Fruit fly (Drosophila melanogaster): ENCODE data around the gene CG6204.

CG6204 gene

DNA sequence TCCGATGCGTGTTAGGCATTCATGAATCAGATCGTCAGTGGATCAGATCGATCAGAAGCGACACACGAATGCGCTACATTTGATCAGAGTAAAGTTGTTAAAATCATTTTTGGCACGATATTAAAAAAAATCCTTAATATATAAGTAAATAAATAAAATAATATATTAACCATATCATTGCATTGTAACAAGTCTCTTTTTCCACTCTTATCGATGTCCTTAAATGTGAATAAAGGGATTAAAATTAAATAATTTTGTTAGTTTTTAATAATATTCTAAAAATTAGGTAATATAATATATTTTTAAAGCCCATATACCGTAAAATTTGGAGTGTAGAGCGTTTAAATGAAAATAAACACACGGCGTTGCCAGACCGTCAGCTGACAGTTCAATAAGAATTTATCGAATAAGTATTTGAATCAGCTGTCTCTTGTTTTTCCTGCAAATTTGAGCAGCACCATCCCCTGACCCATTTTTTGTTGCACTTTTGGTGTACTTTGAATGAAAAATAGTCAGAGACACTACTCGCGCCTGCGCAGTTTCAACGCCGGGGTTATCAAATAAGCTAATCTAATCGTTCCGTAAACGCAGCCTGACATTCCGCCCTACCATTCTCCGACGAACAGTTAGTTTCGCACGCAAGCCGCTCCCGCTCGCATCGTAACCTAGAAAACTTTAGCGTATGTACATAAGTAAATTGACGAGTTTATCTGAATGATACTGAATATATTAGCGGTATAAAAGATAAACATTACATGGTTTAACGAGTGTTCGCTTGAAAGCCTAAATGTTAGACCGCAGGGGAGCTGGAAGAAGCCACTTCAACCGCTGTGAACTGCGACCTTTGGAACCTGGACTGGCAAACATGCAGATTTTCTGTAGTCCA lies 41.5 kb upstream of the CG6204 start, which contains the start of the genes p38a and CG6178 (continued):
- TF ChIP-seq CG8388 (GFP tag; optimal IDR thresholded peaks at IDR 0.05) = peak; percentile 97
- TF ChIP-seq CG6175 (GFP tag; IDR thresholded peaks at IDR 0.05) = peak; percentile 91
- TF ChIP-seq CG3407 (GFP tag; optimal IDR thresholded peaks at IDR 0.05) = peak; percentile 90
- peak; percentile 97 for TF ChIP-seq HLH3B (GFP tag; IDR thresholded peaks at IDR 0.05)
- no peak for TF ChIP-seq vnd (GFP tag; IDR thresholded peaks at IDR 0.05; ENCODE audit: partially characterized antibody)
- no peak for TF ChIP-seq prd (optimal IDR thresholded peaks at IDR 0.05)
- peak; percentile 97 for TF ChIP-seq prd (GFP tag; IDR thresholded peaks at IDR 0.05)
- TF ChIP-seq CG32532 (GFP tag; IDR thresholded peaks at IDR 0.05) = peak; percentile 98
- peak in 1 of 3 experiments; percentile 94 for TF ChIP-seq lola (GFP tag; optimal IDR thresholded peaks at IDR 0.05)
- TF ChIP-seq CG1024 (GFP tag; IDR thresholded peaks at IDR 0.05) = peak; percentile 83
- TF ChIP-seq CG31388 (GFP tag; optimal IDR thresholded peaks at IDR 0.05) = peak; percentile 63
- peak; percentile 98 for TF ChIP-seq CG12391 (tag; optimal IDR thresholded peaks at IDR 0.05)
- peak; percentile 82 for TF ChIP-seq CG5245 (GFP tag; optimal IDR thresholded peaks at IDR 0.05)
- peak; percentile 86 for TF ChIP-seq zfh2 (GFP tag; optimal IDR thresholded peaks at IDR 0.05)
- TF ChIP-seq Dfd (GFP tag; optimal IDR thresholded peaks at IDR 0.05) = no peak
- peak; percentile 65; the same call in 1 of the 2 replicates for TF ChIP-seq chm (GFP tag; IDR thresholded peaks at IDR 0.05)
- TF ChIP-seq bab2 (GFP tag; optimal IDR thresholded peaks at IDR 0.05) = peak; percentile 69
- no peak for TF ChIP-seq CG14860 (GFP tag; IDR thresholded peaks at IDR 0.05; ENCODE audit: partially characterized antibody)
- TF ChIP-seq luna (GFP tag; optimal IDR thresholded peaks at IDR 0.05) = no peak
- peak; percentile 98 for TF ChIP-seq lmd (GFP tag; IDR thresholded peaks at IDR 0.05)
- TF ChIP-seq trh (GFP tag; optimal IDR thresholded peaks at IDR 0.05) = peak; percentile 84
- TF ChIP-seq grau (tag; optimal IDR thresholded peaks at IDR 0.05) = peak; percentile 98
- peak; percentile 94 for TF ChIP-seq Ets65A (GFP tag)
- TF ChIP-seq tgo (GFP tag; IDR thresholded peaks at IDR 0.05) = peak; percentile 98
- peak; percentile 7 for TF ChIP-seq CG9797 (GFP tag; optimal IDR thresholded peaks at IDR 0.05)
- TF ChIP-seq CG10366 (GFP tag; IDR thresholded peaks at IDR 0.05) = peak; percentile 96
- peak; percentile 86 for TF ChIP-seq gt (GFP tag; IDR thresholded peaks at IDR 0.05)
- no peak for TF ChIP-seq yki (optimal IDR thresholded peaks at IDR 0.05)
- peak; percentile 63; the same call in 1 of the 2 replicates for TF ChIP-seq aop (GFP tag; IDR thresholded peaks at IDR 0.05)
- TF ChIP-seq CG12071 (GFP tag; optimal IDR thresholded peaks at IDR 0.05) = peak; percentile 85
- TF ChIP-seq CG15269 (tag; optimal IDR thresholded peaks at IDR 0.05) = peak; percentile 99
- peak; percentile 91 for TF ChIP-seq nerfin-1 (tag; optimal IDR thresholded peaks at IDR 0.05)
- TF ChIP-seq CG14441 (GFP tag; IDR thresholded peaks at IDR 0.05) = peak; percentile 97
- TF ChIP-seq CG6254 (GFP tag; optimal IDR thresholded peaks at IDR 0.05) = peak; percentile 88
- TF ChIP-seq CG8765 (GFP tag; IDR thresholded peaks at IDR 0.05) = peak; percentile 78
- no peak for TF ChIP-seq her (GFP tag; optimal IDR thresholded peaks at IDR 0.05)
- peak; percentile 5 for TF ChIP-seq Sin3A (optimal IDR thresholded peaks at IDR 0.05)
- TF ChIP-seq CG11696 (GFP tag; IDR thresholded peaks at IDR 0.05) = peak; percentile 81
- no peak for TF ChIP-seq p53 (GFP tag; optimal IDR thresholded peaks at IDR 0.05)
- TF ChIP-seq corto (GFP tag; optimal IDR thresholded peaks at IDR 0.05) = peak; percentile 81
- TF ChIP-seq ssp (GFP tag; IDR thresholded peaks at IDR 0.05) = peak; percentile 91
- TF ChIP-seq Hr78 (GFP tag; optimal IDR thresholded peaks at IDR 0.05) = peak in 1 of 2 experiments; percentile 83
- TF ChIP-seq esg (GFP tag; conservative IDR thresholded peaks at IDR 0.05) = peak; percentile 97
- TF ChIP-seq tup (GFP tag; optimal IDR thresholded peaks at IDR 0.05) = no peak
- peak; percentile 99 for TF ChIP-seq CG31441 (GFP tag; IDR thresholded peaks at IDR 0.05)
- TF ChIP-seq sisA (GFP tag; IDR thresholded peaks at IDR 0.05) = peak; percentile 97
- peak; percentile 42 for TF ChIP-seq CG1603 (tag; optimal IDR thresholded peaks at IDR 0.05)
- TF ChIP-seq sima (GFP tag; optimal IDR thresholded peaks at IDR 0.05) = no peak
- peak; percentile 35 for TF ChIP-seq pum (GFP tag; optimal IDR thresholded peaks at IDR 0.05)
- peak; percentile 85 for TF ChIP-seq Max (GFP tag; optimal IDR thresholded peaks at IDR 0.05)
